Worm (Caenorhabditis elegans): ENCODE measurements around the gene C53D6.6.

ce11 chrIV:9080201-9080600 is 47.7 kb upstream of the C53D6.6 start:
- TF ChIP-seq efl-3 (GFP tag; optimal IDR thresholded peaks at IDR 0.05): no peak
- no peak for TF ChIP-seq elt-2 (tag; optimal IDR thresholded peaks at IDR 0.05)
- TF ChIP-seq ztf-11 (tag; optimal IDR thresholded peaks at IDR 0.05): no peak
- no peak for TF ChIP-seq mep-1 (tag; optimal IDR thresholded peaks at IDR 0.05)
- no peak for TF ChIP-seq ama-1 (optimal IDR thresholded peaks at IDR 0.05)
- no peak for TF ChIP-seq elt-3 (tag; optimal IDR thresholded peaks at IDR 0.05)

Measured in whole organism, L1 larva.